Fruit fly (Drosophila melanogaster) whole organism, embryonic: Measurements from ENCODE around the gene Rpn1.
A peak's percentile ranks its signal among the peaks of the same experiment; 100 is the strongest.

Source experiments
- B-H2 ChIP-seq: fragments of 200-800 bp; sonication (Bioruptor generic); optimal IDR thresholded peaks from 2 replicates; lab custom pipeline; 2018; ENCODE audit warnings: missing biosample characterization, mild to moderate bottlenecking, missing genetic modification characterization
- Bdp1 ChIP-seq: fragments of 200-800 bp; sonication (Bioruptor generic); optimal IDR thresholded peaks from 3 replicates; lab custom pipeline; 2016; ENCODE audit warnings: missing biosample characterization, missing genetic modification characterization
- CG11560 ChIP-seq: fragments of 200-800 bp; sonication (Bioruptor generic); IDR thresholded peaks from 3 replicates; pipeline ENCODE4 v1.3.6; 2022; ENCODE audit warnings: missing biosample characterization, missing genetic modification characterization
- CG14014 ChIP-seq: fragments of 200-800 bp; sonication (Bioruptor generic); IDR thresholded peaks from 2 replicates; pipeline ENCODE4 v1.3.6; 2022; ENCODE audit warnings: missing biosample characterization, missing genetic modification characterization
- CG14050 ChIP-seq: fragments of 200-800 bp; sonication (Bioruptor generic); IDR thresholded peaks from 3 replicates; pipeline ENCODE4 v1.3.6; 2022; ENCODE audit warnings: missing biosample characterization, missing genetic modification characterization
- CG14441 ChIP-seq: fragments of 200-800 bp; sonication (Bioruptor generic); IDR thresholded peaks from 2 replicates; pipeline ENCODE4 v1.3.6; 2022; ENCODE audit warnings: missing biosample characterization, missing genetic modification characterization
- CG17912 ChIP-seq: fragments of 200-800 bp; sonication (Bioruptor generic); optimal IDR thresholded peaks from 2 replicates; lab custom pipeline; 2018; ENCODE audit warnings: missing biosample characterization, mild to moderate bottlenecking, missing genetic modification characterization
- CG18011 ChIP-seq: fragments of 200-800 bp; sonication (Bioruptor generic); optimal IDR thresholded peaks from 2 replicates; lab custom pipeline; 2017; ENCODE audit warnings: missing biosample characterization, missing genetic modification characterization, mild to moderate bottlenecking, moderate library complexity, missing genotype
- CG2199 ChIP-seq: fragments of 200-800 bp; sonication (Bioruptor generic); IDR thresholded peaks from 3 replicates; pipeline ENCODE4 v1.3.6; 2022; ENCODE audit warnings: missing biosample characterization, missing genetic modification characterization
- CG31365 ChIP-seq: fragments of 200-800 bp; sonication (Bioruptor generic); optimal IDR thresholded peaks from 2 replicates; lab custom pipeline; 2018; ENCODE audit warnings: missing biosample characterization, mild to moderate bottlenecking, missing genetic modification characterization
- CG31441 ChIP-seq: fragments of 200-800 bp; sonication (Bioruptor generic); IDR thresholded peaks from 2 replicates; pipeline ENCODE4 v1.3.6; 2022; ENCODE audit warnings: missing biosample characterization, missing genetic modification characterization
- CG34376 ChIP-seq: fragments of 200-800 bp; sonication (Bioruptor generic); optimal IDR thresholded peaks from 2 replicates; lab custom pipeline; 2018; ENCODE audit warnings: missing biosample characterization, mild to moderate bottlenecking, missing genetic modification characterization
- CG4707 ChIP-seq: fragments of 200-800 bp; sonication (Bioruptor generic); optimal IDR thresholded peaks from 2 replicates; lab custom pipeline; 2018; ENCODE audit warnings: missing biosample characterization, mild to moderate bottlenecking, missing genetic modification characterization, moderate library complexity
- CG7556 ChIP-seq: fragments of 200-800 bp; sonication (Bioruptor generic); optimal IDR thresholded peaks from 2 replicates; lab custom pipeline; 2017; ENCODE audit warnings: missing biosample characterization, mild to moderate bottlenecking, missing genetic modification characterization
- Dip2 ChIP-seq: fragments of 200-800 bp; sonication (Bioruptor generic); IDR thresholded peaks from 2 replicates; pipeline ENCODE4 v1.3.6; 2022; ENCODE audit warnings: missing biosample characterization, missing genetic modification characterization
- Doc3 ChIP-seq: fragments of 200-800 bp; sonication (Bioruptor generic); IDR thresholded peaks from 3 replicates; pipeline ENCODE4 v1.3.6; 2022; ENCODE audit warnings: missing biosample characterization, missing genetic modification characterization; ENCODE audit not compliant: partially characterized antibody
- H15 ChIP-seq: fragments of 200-800 bp; sonication (Bioruptor generic); IDR thresholded peaks from 3 replicates; pipeline ENCODE4 v1.3.6; 2022; ENCODE audit warnings: missing biosample characterization, missing genetic modification characterization
- HLHmδ ChIP-seq: fragments of 200-800 bp; sonication (Bioruptor generic); optimal IDR thresholded peaks from 2 replicates; lab custom pipeline; 2018; ENCODE audit warnings: missing biosample characterization, mild to moderate bottlenecking, missing genetic modification characterization, moderate library complexity
- NfI ChIP-seq: fragments of 200-800 bp; sonication (Bioruptor generic); optimal IDR thresholded peaks from 3 replicates; lab custom pipeline; 2018; ENCODE audit warnings: missing biosample characterization, mild to moderate bottlenecking, missing genetic modification characterization, moderate library complexity
- bsh ChIP-seq, 2 experiments: fragments of 200-800 bp; sonication (Bioruptor generic); optimal IDR thresholded peaks; 2 replicates each; lab custom pipeline; 2017 to 2018; ENCODE audit warnings: mild to moderate bottlenecking in 2 of 2, missing biosample characterization in 2 of 2, missing genetic modification characterization in 2 of 2, moderate library complexity in 1 of 2
- btn ChIP-seq: fragments of 200-800 bp; sonication (Bioruptor generic); optimal IDR thresholded peaks from 2 replicates; lab custom pipeline; 2016; ENCODE audit warnings: missing biosample characterization, missing genetic modification characterization
- dimm ChIP-seq: fragments of 200-800 bp; sonication (Bioruptor generic); IDR thresholded peaks from 2 replicates; pipeline ENCODE4 v1.3.6; 2022; ENCODE audit warnings: missing biosample characterization, missing genetic modification characterization
- dm ChIP-seq: fragments of 200-800 bp; sonication (Bioruptor generic); optimal IDR thresholded peaks from 3 replicates; lab custom pipeline; 2016; ENCODE audit warnings: missing biosample characterization, missing genetic modification characterization
- exex ChIP-seq: fragments of 200-800 bp; sonication (Bioruptor generic); optimal IDR thresholded peaks from 4 replicates; lab custom pipeline; 2018; ENCODE audit warnings: missing biosample characterization, mild to moderate bottlenecking, missing genetic modification characterization, moderate library complexity
- fd3F ChIP-seq: fragments of 200-800 bp; sonication (Bioruptor generic); optimal IDR thresholded peaks from 2 replicates; lab custom pipeline; 2018; ENCODE audit warnings: missing biosample characterization, mild to moderate bottlenecking, missing genetic modification characterization, moderate library complexity
- ftz-f1 ChIP-seq: fragments of 200-800 bp; sonication (Bioruptor generic); optimal IDR thresholded peaks from 2 replicates; lab custom pipeline; 2016; ENCODE audit warnings: missing biosample characterization, missing genetic modification characterization
- grn ChIP-seq: fragments of 200-800 bp; sonication (Bioruptor generic); optimal IDR thresholded peaks from 3 replicates; lab custom pipeline; 2017; ENCODE audit warnings: missing biosample characterization, missing genetic modification characterization
- gsb-n ChIP-seq: fragments of 200-800 bp; sonication (Bioruptor generic); optimal IDR thresholded peaks from 3 replicates; lab custom pipeline; 2018; ENCODE audit warnings: missing biosample characterization, mild to moderate bottlenecking, missing genetic modification characterization
- ind ChIP-seq: fragments of 200-800 bp; sonication (Bioruptor generic); optimal IDR thresholded peaks from 3 replicates; lab custom pipeline; 2016; ENCODE audit warnings: missing biosample characterization, missing genetic modification characterization
- jing ChIP-seq: fragments of 200-800 bp; sonication (Bioruptor generic); optimal IDR thresholded peaks from 2 replicates; lab custom pipeline; 2018; ENCODE audit warnings: missing biosample characterization, mild to moderate bottlenecking, missing genetic modification characterization
- kni ChIP-seq: fragments of 200-800 bp; sonication (Bioruptor generic); optimal IDR thresholded peaks from 3 replicates; lab custom pipeline; 2017; ENCODE audit warnings: mild to moderate bottlenecking, missing biosample characterization, missing genetic modification reagents, missing genetic modification characterization
- lab ChIP-seq: fragments of 200-800 bp; sonication (Bioruptor generic); optimal IDR thresholded peaks from 3 replicates; lab custom pipeline; 2017; ENCODE audit warnings: missing biosample characterization, missing genetic modification characterization, mild to moderate bottlenecking, moderate library complexity, missing genetic modification reagents
- lmd ChIP-seq: fragments of 200-800 bp; sonication (Bioruptor generic); IDR thresholded peaks from 2 replicates; pipeline ENCODE4 v1.3.6; 2022; ENCODE audit warnings: missing biosample characterization, missing genetic modification characterization
- lov ChIP-seq, 2 experiments: fragments of 200-800 bp in 1 of 2; fragments of >200 bp in 1 of 2; sonication (Bioruptor generic) in 1 of 2; IDR thresholded peaks in 1 of 2; optimal IDR thresholded peaks in 1 of 2; 2 replicates in 1 of 2; 3 replicates in 1 of 2; pipeline versions ENCODE4 v1.3.6 to Lab custom; 2017 to 2022; ENCODE audit warnings: missing biosample characterization in 1 of 2, missing genetic modification characterization in 1 of 2
- oc ChIP-seq: fragments of 200-800 bp; sonication (Bioruptor generic); optimal IDR thresholded peaks from 2 replicates; lab custom pipeline; 2018; ENCODE audit warnings: missing biosample characterization, mild to moderate bottlenecking, missing genetic modification characterization, moderate library complexity
- p53 ChIP-seq: fragments of 200-800 bp; sonication (Bioruptor generic); optimal IDR thresholded peaks from 2 replicates; lab custom pipeline; 2016; ENCODE audit warnings: missing biosample characterization, missing genetic modification characterization
- prd ChIP-seq, 3 experiments: fragments of >200 bp in 2 of 3; fragments of 200-800 bp in 1 of 3; sonication (Bioruptor generic) in 1 of 3; optimal IDR thresholded peaks in 2 of 3; IDR thresholded peaks in 1 of 3; 2 replicates in 2 of 3; 3 replicates in 1 of 3; pipeline versions ENCODE4 v1.3.6 to Lab custom; 2017 to 2022; ENCODE audit warnings: missing biosample characterization in 1 of 3, missing genetic modification characterization in 1 of 3
- psq ChIP-seq: fragments of 200-800 bp; sonication (Bioruptor generic); optimal IDR thresholded peaks from 2 replicates; lab custom pipeline; 2017; ENCODE audit warnings: missing biosample characterization, missing genetic modification characterization
- schlank ChIP-seq: fragments of 200-800 bp; sonication (Bioruptor generic); optimal IDR thresholded peaks from 2 replicates; lab custom pipeline; 2018; ENCODE audit warnings: missing biosample characterization, mild to moderate bottlenecking, missing genetic modification characterization
- sob ChIP-seq: fragments of 200-800 bp; sonication (Bioruptor generic); IDR thresholded peaks from 2 replicates; pipeline ENCODE4 v1.3.6; 2022; ENCODE audit warnings: missing biosample characterization, missing genetic modification characterization
- twi ChIP-seq: fragments of 200-800 bp; optimal IDR thresholded peaks from 2 replicates; lab custom pipeline; 2019; ENCODE audit warnings: missing biosample characterization, mild to moderate bottlenecking, missing genetic modification characterization, moderate library complexity
- tx ChIP-seq: fragments of 200-800 bp; sonication (Bioruptor generic); optimal IDR thresholded peaks from 2 replicates; lab custom pipeline; 2016; ENCODE audit warnings: missing biosample characterization, missing genetic modification characterization
- unpg ChIP-seq: fragments of 200-800 bp; sonication (Bioruptor generic); optimal IDR thresholded peaks from 3 replicates; lab custom pipeline; 2018; ENCODE audit warnings: missing biosample characterization, mild to moderate bottlenecking, missing genetic modification characterization, moderate library complexity
- vvl ChIP-seq: fragments of 200-800 bp; sonication (Bioruptor generic); IDR thresholded peaks from 2 replicates; pipeline ENCODE4 v1.3.6; 2022; ENCODE audit warnings: missing biosample characterization, missing genetic modification characterization
- wor ChIP-seq: fragments of 200-800 bp; sonication (Bioruptor generic); IDR thresholded peaks from 2 replicates; pipeline ENCODE4 v1.3.6; 2022; ENCODE audit warnings: missing biosample characterization, missing genetic modification characterization
- zen2 ChIP-seq: fragments of 200-800 bp; sonication (Bioruptor generic); IDR thresholded peaks from 3 replicates; pipeline ENCODE4 v1.3.6; 2022; ENCODE audit warnings: missing biosample characterization, missing genetic modification characterization; ENCODE audit not compliant: partially characterized antibody
- zf30C ChIP-seq: fragments of 200-800 bp; sonication (Bioruptor generic); optimal IDR thresholded peaks from 3 replicates; lab custom pipeline; 2018; ENCODE audit warnings: missing biosample characterization, mild to moderate bottlenecking, missing genetic modification characterization

Gene Rpn1

DNA sequence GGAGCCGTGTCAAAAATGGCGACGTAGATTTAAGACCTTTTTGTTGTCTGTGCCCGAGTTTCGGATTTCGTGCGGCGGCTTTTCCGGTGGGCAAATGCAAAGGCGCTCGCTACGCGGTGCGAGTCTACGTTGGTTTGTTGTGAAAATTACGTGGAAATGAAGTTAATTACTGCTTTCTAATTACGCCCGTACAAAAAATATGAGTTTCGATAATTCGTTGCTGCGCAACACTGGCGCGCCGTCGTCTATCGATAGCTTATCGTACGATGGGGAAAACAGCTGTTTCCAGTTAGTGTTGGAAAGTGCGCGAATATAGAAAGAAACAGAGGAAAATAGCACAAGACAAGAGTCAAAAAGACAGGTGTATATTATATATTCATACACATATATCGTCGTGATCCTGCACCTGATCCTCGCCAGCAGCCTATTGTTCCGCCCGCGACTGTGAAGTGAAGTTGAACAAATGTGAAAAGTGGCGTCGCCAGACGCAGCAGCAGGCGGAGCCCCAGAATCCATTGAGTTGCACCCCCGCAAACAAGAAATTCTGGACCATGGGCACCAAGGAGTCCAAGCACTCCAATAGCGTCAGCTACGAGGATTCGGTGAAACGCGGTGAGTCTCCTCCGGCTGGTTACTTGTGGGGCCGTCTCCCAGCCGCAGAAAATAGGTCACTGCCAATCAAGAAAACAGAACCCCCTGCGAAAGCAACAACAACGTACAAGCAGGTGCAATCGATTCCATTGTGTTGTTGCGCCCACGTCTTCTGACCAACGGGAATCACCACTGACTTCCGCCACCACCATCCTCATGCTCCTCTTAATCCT is 43.8 kb upstream of the Rpn1 start, which contains the start of the genes Rab8 and Usp32 (continued):
- TF ChIP-seq Dip2 (no peak), Bdp1 (GFP tag; lab: Kevin White, UChicago) (peak; percentile 64), lov (optimal IDR thresholded peaks at IDR 0.05; lab: Kevin White, UChicago) (no peak), lov (GFP tag; IDR thresholded peaks at IDR 0.05; lab: Robert Waterston, UW) (no peak), CG31441 (GFP tag; lab: Robert Waterston, UW) (peak; percentile 54; the same call in 1 of the 2 replicates), CG17912 (GFP tag; lab: Kevin White, UChicago) (peak; percentile 70), CG18011 (GFP tag; lab: Kevin White, UChicago) (peak; percentile 73), fd3F (GFP tag; lab: Kevin White, UChicago) (peak; percentile 22), dimm (no peak), ftz-f1 (GFP tag; lab: Kevin White, UChicago) (peak; percentile 52), ind (GFP tag; lab: Kevin White, UChicago) (peak; percentile 60), gsb-n (tag; lab: Kevin White, UChicago) (peak; percentile 23), kni (GFP tag; lab: Kevin White, UChicago) (no peak), H15 (GFP tag; lab: Robert Waterston, UW) (no peak), CG2199 (GFP tag; lab: Robert Waterston, UW) (peak; percentile 82; the same call in 2 of the 3 replicates), CG14441 (0 out of 2 replicates have a peak, but pooled peaks have one; percentile 24), HLHmδ (GFP tag; lab: Kevin White, UChicago) (no peak), prd (optimal IDR thresholded peaks at IDR 0.05; lab: Kevin White, UChicago) (no peak), prd (GFP tag; IDR thresholded peaks at IDR 0.05; lab: Robert Waterston, UW) (0 out of 3 replicates have a peak, but pooled peaks have one; percentile 26), p53 (peak; percentile 64), bsh (GFP tag; optimal IDR thresholded peaks at IDR 0.05; lab: Kevin White, UChicago) (peak in 1 of 2 experiments; percentile 10), B-H2 (GFP tag; lab: Kevin White, UChicago) (peak; percentile 87), CG14050 (peak; percentile 36; the same call in 2 of the 3 replicates), CG34376 (GFP tag; lab: Kevin White, UChicago) (peak; percentile 78), CG31365 (tag; lab: Kevin White, UChicago) (peak; percentile 21), btn (GFP tag; lab: Kevin White, UChicago) (peak; percentile 40), zen2 (GFP tag; lab: Robert Waterston, UW) (peak; percentile 70; the same call in 1 of the 3 replicates), CG14014 (peak; percentile 47; the same call in 1 of the 2 replicates), lab (peak; percentile 84), wor (GFP tag; lab: Robert Waterston, UW) (no peak), oc (tag; lab: Kevin White, UChicago) (no peak), tx (GFP tag; lab: Kevin White, UChicago) (peak; percentile 56), Doc3 (peak; percentile 69), jing (GFP tag; lab: Kevin White, UChicago) (no peak), unpg (peak; percentile 41), lmd (GFP tag; lab: Robert Waterston, UW) (peak; percentile 57; the same call in 1 of the 2 replicates), exex (tag; lab: Kevin White, UChicago) (peak; percentile 81), CG11560 (tag; lab: Robert Waterston, UW) (no peak), grn (GFP tag; lab: Kevin White, UChicago) (peak; percentile 37), zf30C (GFP tag; lab: Kevin White, UChicago) (peak; percentile 14), schlank (peak; percentile 15), vvl (peak; percentile 77), dm (GFP tag; lab: Kevin White, UChicago) (peak; percentile 53), twi (peak; percentile 40), NfI (GFP tag; lab: Kevin White, UChicago) (peak; percentile 72), sob (GFP tag; lab: Robert Waterston, UW) (peak; percentile 87), CG7556 (GFP tag; lab: Kevin White, UChicago) (peak; percentile 11), CG4707 (peak; percentile 40), psq (GFP tag; lab: Kevin White, UChicago) (peak; percentile 82)
